Worm (Caenorhabditis elegans) whole organism, L1 larva: Measurements from ENCODE around the gene T21E8.4.

Experiments
- C04F5.9 ChIP-seq: sonication (generic microtip); optimal IDR thresholded peaks from 2 replicates; lab custom pipeline; 2016; ENCODE audit warnings: missing genetic modification characterization, missing compliant biosample characterization
- C16A3.4 ChIP-seq: fragments of 150-350 bp; optimal IDR thresholded peaks from 2 replicates; lab custom pipeline; 2014; ENCODE audit warnings: missing biosample characterization, missing genetic modification characterization
- Y116A8C.19 ChIP-seq: sonication (generic microtip); optimal IDR thresholded peaks from 2 replicates; lab custom pipeline; 2016; ENCODE audit warnings: missing compliant biosample characterization, missing genetic modification characterization, borderline replicate concordance
- ama-1 ChIP-seq: fragments of 150-350 bp; optimal IDR thresholded peaks from 2 replicates; lab custom pipeline; 2014
- ceh-63 ChIP-seq: fragments of 200-800 bp; sonication (Bioruptor generic); optimal IDR thresholded peaks from 2 replicates; lab custom pipeline; 2018; ENCODE audit warnings: mild to moderate bottlenecking, missing genetic modification characterization, missing compliant biosample characterization
- ceh-90 ChIP-seq: sonication (generic microtip); optimal IDR thresholded peaks from 2 replicates; lab custom pipeline; 2016; ENCODE audit warnings: missing genetic modification characterization, missing compliant biosample characterization
- ces-1 ChIP-seq: fragments of 150-350 bp; optimal IDR thresholded peaks from 2 replicates; lab custom pipeline; 2014; ENCODE audit warnings: missing biosample characterization, missing genetic modification reagents, missing genetic modification characterization
- dpl-1 ChIP-seq, 3 experiments: fragments of 150-350 bp in 2 of 3; sonication (generic microtip) in 1 of 3; optimal IDR thresholded peaks; 2 replicates each; lab custom pipeline; 2014 to 2017; ENCODE audit warnings: missing biosample characterization in 3 of 3, missing genetic modification characterization in 3 of 3, missing genetic modification reagents in 3 of 3
- dsc-1 ChIP-seq: sonication (generic microtip); optimal IDR thresholded peaks from 2 replicates; lab custom pipeline; 2016; ENCODE audit warnings: mild to moderate bottlenecking, missing genetic modification characterization, missing compliant biosample characterization
- efl-1 ChIP-seq, 4 experiments: fragments of 150-350 bp; optimal IDR thresholded peaks in 3 of 4; peaks in 1 of 4; 1 replicate in 1 of 4; 2 replicates in 3 of 4; lab custom pipeline; 2014; ENCODE audit warnings: missing biosample characterization in 2 of 4, missing genetic modification characterization in 2 of 4, missing genetic modification reagents in 2 of 4
- efl-3 ChIP-seq: fragments of 200-800 bp; sonication (Bioruptor generic); optimal IDR thresholded peaks from 2 replicates; lab custom pipeline; 2018; ENCODE audit warnings: mild to moderate bottlenecking, missing genetic modification characterization, missing compliant biosample characterization
- egl-27 ChIP-seq, 2 experiments: fragments of 150-350 bp in 1 of 2; sonication (generic microtip); optimal IDR thresholded peaks; 3 replicates each; lab custom pipeline; 2017 to 2018; ENCODE audit warnings: missing biosample characterization in 2 of 2, missing genetic modification characterization in 2 of 2, missing genetic modification reagents in 2 of 2
- elt-3 ChIP-seq, 6 experiments: fragments of 150-350 bp in 1 of 6; sonication (generic microtip); optimal IDR thresholded peaks; 2 replicates each; lab custom pipeline; 2017 to 2018; ENCODE audit warnings: missing biosample characterization in 6 of 6, missing genetic modification characterization in 6 of 6, inconsistent platforms in 1 of 6
- ets-5 ChIP-seq: fragments of 200-800 bp; sonication (Bioruptor generic); IDR thresholded peaks from 2 replicates; pipeline ENCODE4 v1.3.6; 2022; ENCODE audit warnings: missing genetic modification characterization, missing compliant biosample characterization
- fkh-10 ChIP-seq: sonication (generic microtip); optimal IDR thresholded peaks from 2 replicates; lab custom pipeline; 2017; ENCODE audit warnings: missing biosample characterization, missing genetic modification reagents, missing genetic modification characterization
- fkh-4 ChIP-seq: sonication (generic microtip); optimal IDR thresholded peaks from 2 replicates; lab custom pipeline; 2016; ENCODE audit warnings: missing compliant biosample characterization, missing genetic modification characterization, borderline replicate concordance
- fkh-8 ChIP-seq: sonication (generic microtip); optimal IDR thresholded peaks from 2 replicates; lab custom pipeline; 2016; ENCODE audit warnings: mild to moderate bottlenecking, missing genetic modification characterization, missing compliant biosample characterization
- fos-1 ChIP-seq: fragments of 150-350 bp; optimal IDR thresholded peaks from 2 replicates; lab custom pipeline; 2014; ENCODE audit warnings: missing biosample characterization, missing genetic modification characterization
- grh-1 ChIP-seq: fragments of 200-800 bp; sonication (Bioruptor generic); IDR thresholded peaks from 2 replicates; pipeline ENCODE4 v1.3.6; 2022; ENCODE audit warnings: missing genetic modification reagents, missing genetic modification characterization, missing compliant biosample characterization
- hlh-4 ChIP-seq: sonication (generic microtip); optimal IDR thresholded peaks from 2 replicates; lab custom pipeline; 2016; ENCODE audit warnings: mild to moderate bottlenecking, missing genetic modification characterization, missing compliant biosample characterization
- irx-1 ChIP-seq: sonication (generic microtip); optimal IDR thresholded peaks from 2 replicates; lab custom pipeline; 2016; ENCODE audit warnings: missing genetic modification characterization, missing compliant biosample characterization
- jun-1 ChIP-seq: fragments of 150-350 bp; optimal IDR thresholded peaks from 2 replicates; lab custom pipeline; 2014; ENCODE audit warnings: missing biosample characterization, missing genetic modification reagents, missing genetic modification characterization
- lin-13 ChIP-seq: fragments of 150-350 bp; optimal IDR thresholded peaks from 2 replicates; lab custom pipeline; 2014; ENCODE audit warnings: missing biosample characterization, missing genetic modification reagents, missing genetic modification characterization
- lin-14 ChIP-seq: fragments of 200-800 bp; sonication (Bioruptor generic); optimal IDR thresholded peaks from 2 replicates; lab custom pipeline; 2018; ENCODE audit warnings: mild to moderate bottlenecking, missing genetic modification characterization, moderate library complexity, missing compliant biosample characterization
- lin-39 ChIP-seq: fragments of 150-350 bp; optimal IDR thresholded peaks from 2 replicates; lab custom pipeline; 2014; ENCODE audit warnings: missing biosample characterization, missing genetic modification reagents, missing genetic modification characterization
- lir-3 ChIP-seq: sonication (generic microtip); optimal IDR thresholded peaks from 2 replicates; lab custom pipeline; 2016; ENCODE audit warnings: mild to moderate bottlenecking, missing genetic modification characterization, moderate library complexity, missing compliant biosample characterization; ENCODE audit not compliant: poor library complexity
- lsy-2 ChIP-seq, 2 experiments: fragments of 150-350 bp; optimal IDR thresholded peaks; 2 replicates each; lab custom pipeline; 2014; ENCODE audit warnings: missing biosample characterization in 2 of 2, missing genetic modification characterization in 2 of 2
- mep-1 ChIP-seq: fragments of 150-350 bp; optimal IDR thresholded peaks from 2 replicates; lab custom pipeline; 2014; ENCODE audit warnings: missing biosample characterization, missing genetic modification characterization
- nhr-11 ChIP-seq: fragments of 150-350 bp; optimal IDR thresholded peaks from 2 replicates; lab custom pipeline; 2014; ENCODE audit warnings: missing biosample characterization, missing genetic modification characterization
- nhr-19 ChIP-seq: fragments of 200-800 bp; sonication (Bioruptor generic); conservative IDR thresholded peaks from 2 replicates; pipeline ENCODE4 v1.3.6; 2022; ENCODE audit warnings: missing genetic modification characterization, missing compliant biosample characterization
- nhr-20 ChIP-seq: sonication (generic microtip); optimal IDR thresholded peaks from 2 replicates; lab custom pipeline; 2016; ENCODE audit warnings: mild to moderate bottlenecking, missing genetic modification characterization, missing compliant biosample characterization
- nhr-237 ChIP-seq: fragments of 150-350 bp; optimal IDR thresholded peaks from 2 replicates; lab custom pipeline; 2014; ENCODE audit warnings: missing biosample characterization, missing genetic modification characterization
- nhr-71 ChIP-seq: sonication (generic microtip); optimal IDR thresholded peaks from 2 replicates; lab custom pipeline; 2016; ENCODE audit warnings: mild to moderate bottlenecking, missing genetic modification characterization, moderate library complexity, missing compliant biosample characterization
- nhr-76 ChIP-seq: sonication (generic microtip); optimal IDR thresholded peaks from 2 replicates; lab custom pipeline; 2017; ENCODE audit warnings: missing biosample characterization, missing genetic modification characterization
- nhr-85 ChIP-seq: sonication (generic microtip); peaks from one replicate; lab custom pipeline; 2016; ENCODE audit warnings: missing genetic modification characterization, inconsistent platforms, missing compliant biosample characterization
- pax-3 ChIP-seq: fragments of 200-800 bp; sonication (Bioruptor generic); optimal IDR thresholded peaks from 2 replicates; lab custom pipeline; 2018; ENCODE audit warnings: mild to moderate bottlenecking, missing genetic modification characterization, moderate library complexity, missing compliant biosample characterization
- pqm-1 ChIP-seq: sonication (generic microtip); optimal IDR thresholded peaks from 3 replicates; lab custom pipeline; 2017; ENCODE audit warnings: missing biosample characterization, missing genetic modification characterization
- rnt-1 ChIP-seq: sonication (generic microtip); optimal IDR thresholded peaks from 2 replicates; lab custom pipeline; 2016; ENCODE audit warnings: mild to moderate bottlenecking, missing genetic modification characterization, moderate library complexity, missing compliant biosample characterization
- snpc-4 ChIP-seq: fragments of 150-350 bp; optimal IDR thresholded peaks from 2 replicates; lab custom pipeline; 2014; ENCODE audit warnings: missing biosample characterization, missing genetic modification characterization
- snu-23 ChIP-seq: sonication (generic microtip); optimal IDR thresholded peaks from 2 replicates; lab custom pipeline; 2016; ENCODE audit warnings: missing genetic modification characterization, missing compliant biosample characterization
- sptf-1 ChIP-seq: fragments of 150-350 bp; optimal IDR thresholded peaks from 2 replicates; lab custom pipeline; 2014; ENCODE audit warnings: missing biosample characterization, missing genetic modification characterization
- swsn-7 ChIP-seq: sonication (generic microtip); optimal IDR thresholded peaks from 2 replicates; lab custom pipeline; 2016; ENCODE audit warnings: missing genetic modification characterization, missing compliant biosample characterization
- tbx-2 ChIP-seq: sonication (generic microtip); optimal IDR thresholded peaks from 2 replicates; lab custom pipeline; 2016; ENCODE audit warnings: missing genetic modification characterization, missing compliant biosample characterization
- unc-30 ChIP-seq: sonication (generic microtip); optimal IDR thresholded peaks from 2 replicates; lab custom pipeline; 2017; ENCODE audit warnings: missing biosample characterization, missing genetic modification characterization
- unc-62 ChIP-seq: fragments of 150-350 bp; optimal IDR thresholded peaks from 2 replicates; lab custom pipeline; 2014; ENCODE audit warnings: missing biosample characterization, missing genetic modification reagents, missing genetic modification characterization
- ztf-4 ChIP-seq: fragments of 150-350 bp; optimal IDR thresholded peaks from 2 replicates; lab custom pipeline; 2014; ENCODE audit warnings: missing biosample characterization, missing genetic modification characterization

The T21E8.4 gene

ce11 chrX:10909661-10910060 lies 29.1 kb downstream of the T21E8.4 start:
- no peak for TF ChIP-seq C04F5.9 (tag; lab: Kevin White, UChicago)
- no peak for TF ChIP-seq ama-1 (lab: Kevin White, UChicago)
- TF ChIP-seq swsn-7 (tag; lab: Kevin White, UChicago), result no peak
- TF ChIP-seq nhr-237, result no peak
- no peak for TF ChIP-seq fos-1 (tag; lab: Kevin White, UChicago)
- no peak for TF ChIP-seq dpl-1 (GFP tag; optimal IDR thresholded peaks at IDR 0.05; lab: Kevin White, UChicago)
- peak; percentile 12 for TF ChIP-seq snu-23 (GFP tag; lab: Kevin White, UChicago)
- no peak for TF ChIP-seq jun-1
- no peak for TF ChIP-seq fkh-4
- TF ChIP-seq pax-3 (tag; lab: Kevin White, UChicago), result no peak
- no peak for TF ChIP-seq lir-3 (tag; lab: Kevin White, UChicago)
- TF ChIP-seq pqm-1 (tag; lab: Kevin White, UChicago), result no peak
- no peak for TF ChIP-seq ceh-90
- peak; percentile 34; the same call in 1 of the 2 replicates for TF ChIP-seq nhr-19 (GFP tag; lab: Robert Waterston, UW)
- TF ChIP-seq efl-1 (optimal IDR thresholded peaks at IDR 0.05; lab: Kevin White, UChicago), result no peak
- TF ChIP-seq efl-1 (GFP tag; optimal IDR thresholded peaks at IDR 0.05 in 1 of 2; lab: Kevin White, UChicago), result no peak
- TF ChIP-seq fkh-10, result no peak
- no peak for TF ChIP-seq efl-3
- TF ChIP-seq unc-30, result no peak
- peak; percentile 69 for TF ChIP-seq lin-14
- TF ChIP-seq hlh-4 (tag; lab: Kevin White, UChicago), result no peak
- TF ChIP-seq Y116A8C.19 (tag; lab: Kevin White, UChicago), result no peak
- TF ChIP-seq irx-1 (tag; lab: Kevin White, UChicago), result no peak
- no peak for TF ChIP-seq dsc-1 (tag; lab: Kevin White, UChicago)
- TF ChIP-seq tbx-2 (tag; lab: Kevin White, UChicago), result no peak
- no peak for TF ChIP-seq fkh-8 (tag; lab: Kevin White, UChicago)
- TF ChIP-seq ces-1 (GFP tag; lab: Kevin White, UChicago), result no peak
- no peak for TF ChIP-seq nhr-76 (tag; lab: Kevin White, UChicago)
- no peak for TF ChIP-seq sptf-1 (tag; lab: Kevin White, UChicago)
- TF ChIP-seq lsy-2 (tag; optimal IDR thresholded peaks at IDR 0.05; lab: Kevin White, UChicago), result peak in 1 of 2 experiments; percentile 33
- no peak for TF ChIP-seq ztf-4
- peak; percentile 70 for TF ChIP-seq rnt-1 (tag; lab: Kevin White, UChicago)
- TF ChIP-seq ceh-63 (GFP tag; lab: Kevin White, UChicago), result no peak
- peak; percentile 60 for TF ChIP-seq nhr-71
- no peak for TF ChIP-seq unc-62 (GFP tag; lab: Kevin White, UChicago)
- TF ChIP-seq nhr-85 (tag; lab: Kevin White, UChicago), result no peak
- no peak for TF ChIP-seq grh-1 (GFP tag; lab: Robert Waterston, UW)
- no peak for TF ChIP-seq nhr-20
- TF ChIP-seq C16A3.4 (tag; lab: Kevin White, UChicago), result no peak
- TF ChIP-seq snpc-4, result no peak
- TF ChIP-seq elt-3 (tag; optimal IDR thresholded peaks at IDR 0.05; lab: Kevin White, UChicago), result no peak
- no peak for TF ChIP-seq lin-13 (GFP tag; lab: Kevin White, UChicago)
- no peak for TF ChIP-seq mep-1 (tag; lab: Kevin White, UChicago)
- TF ChIP-seq ets-5 (GFP tag; lab: Robert Waterston, UW), result no peak
- peak; percentile 36 for TF ChIP-seq lin-39 (tag; lab: Kevin White, UChicago)
- no peak for TF ChIP-seq egl-27 (tag; optimal IDR thresholded peaks at IDR 0.05; lab: Kevin White, UChicago)
- TF ChIP-seq nhr-11 (tag; lab: Kevin White, UChicago), result no peak
